Worm (Caenorhabditis elegans) whole organism, young adult: Measurements from ENCODE around the gene F25G6.1.
"Not testable (repeated sequence)": the region's sequence is repeated elsewhere in the genome, so short reads cannot be mapped to it uniquely, and the experiment has no call there.

Experiments used
- F10E7.11 ChIP-seq: sonication (generic microtip); optimal IDR thresholded peaks from 2 replicates; lab custom pipeline; 2017; ENCODE audit warnings: mild to moderate bottlenecking, missing genetic modification characterization, moderate library complexity, missing compliant biosample characterization
- F33H1.4 ChIP-seq: fragments of 200-800 bp; sonication (Bioruptor generic); IDR thresholded peaks from 2 replicates; pipeline ENCODE4 v1.3.6; 2022; ENCODE audit warnings: missing genetic modification reagents, missing genetic modification characterization, missing compliant biosample characterization
- F39B2.1 ChIP-seq: fragments of 200-800 bp; sonication (Bioruptor generic); IDR thresholded peaks from 2 replicates; pipeline ENCODE4 v1.3.6; 2022; ENCODE audit warnings: missing genetic modification reagents, missing genetic modification characterization, missing compliant biosample characterization
- Y53G8AR.9 ChIP-seq: fragments of 200-800 bp; sonication (Bioruptor generic); conservative IDR thresholded peaks from 2 replicates; pipeline ENCODE4 v1.3.6; 2022; ENCODE audit warnings: missing genetic modification reagents, missing genetic modification characterization, missing compliant biosample characterization
- ama-1 ChIP-seq, 3 experiments: fragments of 150-350 bp in 1 of 3; sonication (generic microtip) in 2 of 3; optimal IDR thresholded peaks; 2 replicates each; lab custom pipeline; 2014 to 2018; ENCODE audit warnings: missing biosample characterization in 2 of 3, missing genetic modification characterization in 2 of 3, missing genetic modification reagents in 2 of 3
- atf-7 ChIP-seq: sonication (generic microtip); optimal IDR thresholded peaks from 2 replicates; lab custom pipeline; 2017; ENCODE audit warnings: mild to moderate bottlenecking, missing genetic modification characterization, missing compliant biosample characterization
- cebp-1 ChIP-seq, 2 experiments: fragments of 200-800 bp in 1 of 2; sonication (Bioruptor generic) in 1 of 2; sonication (generic microtip) in 1 of 2; IDR thresholded peaks in 1 of 2; optimal IDR thresholded peaks in 1 of 2; 2 replicates each; pipeline versions ENCODE4 v1.3.6 to Lab custom; 2017 to 2022; ENCODE audit warnings: missing compliant biosample characterization in 2 of 2, missing genetic modification characterization in 2 of 2, mild to moderate bottlenecking in 1 of 2, missing genetic modification reagents in 1 of 2, moderate library complexity in 1 of 2
- cebp-2 ChIP-seq: fragments of 200-800 bp; sonication (Bioruptor generic); IDR thresholded peaks from 2 replicates; pipeline ENCODE4 v1.3.6; 2022; ENCODE audit warnings: missing genetic modification characterization, missing compliant biosample characterization
- ceh-40 ChIP-seq: fragments of 200-800 bp; sonication (Bioruptor generic); IDR thresholded peaks from 2 replicates; pipeline ENCODE4 v1.3.6; 2022; ENCODE audit warnings: missing genetic modification characterization, missing compliant biosample characterization
- chd-7 ChIP-seq: sonication (generic microtip); optimal IDR thresholded peaks from 2 replicates; lab custom pipeline; 2016; ENCODE audit warnings: mild to moderate bottlenecking, missing genetic modification characterization, moderate library complexity, missing compliant biosample characterization
- efl-1 ChIP-seq: fragments of 150-350 bp; optimal IDR thresholded peaks from 2 replicates; lab custom pipeline; 2014; ENCODE audit warnings: missing biosample characterization, missing genetic modification reagents, missing genetic modification characterization
- hlh-26 ChIP-seq: fragments of 200-800 bp; sonication (Bioruptor generic); conservative IDR thresholded peaks from 2 replicates; pipeline ENCODE4 v1.3.6; 2022; ENCODE audit warnings: missing genetic modification reagents, missing genetic modification characterization, missing compliant biosample characterization
- lag-1 ChIP-seq: fragments of 200-800 bp; sonication (Bioruptor generic); IDR thresholded peaks from 2 replicates; pipeline ENCODE4 v1.3.6; 2022; ENCODE audit warnings: missing genetic modification reagents, missing genetic modification characterization, missing compliant biosample characterization
- let-526 ChIP-seq: fragments of 200-800 bp; sonication (Bioruptor generic); IDR thresholded peaks from 2 replicates; pipeline ENCODE4 v1.3.6; 2022; ENCODE audit warnings: missing genetic modification reagents, missing genetic modification characterization, missing compliant biosample characterization
- lin-54 ChIP-seq: fragments of 200-800 bp; sonication (Bioruptor generic); optimal IDR thresholded peaks from 2 replicates; lab custom pipeline; 2018; ENCODE audit warnings: mild to moderate bottlenecking, missing genetic modification characterization, missing compliant biosample characterization
- madf-6 ChIP-seq: fragments of 200-800 bp; sonication (Bioruptor generic); IDR thresholded peaks from 2 replicates; pipeline ENCODE4 v1.3.6; 2022; ENCODE audit warnings: missing genetic modification reagents, missing genetic modification characterization, missing compliant biosample characterization
- mel-28 ChIP-seq: sonication (generic microtip); optimal IDR thresholded peaks from 2 replicates; lab custom pipeline; 2016; ENCODE audit warnings: borderline replicate concordance, mild to moderate bottlenecking, missing genetic modification characterization, missing compliant biosample characterization
- nfya-2 ChIP-seq: fragments of 200-800 bp; sonication (Bioruptor generic); IDR thresholded peaks from 2 replicates; pipeline ENCODE4 v1.3.6; 2022; ENCODE audit warnings: missing genetic modification reagents, missing genetic modification characterization, missing compliant biosample characterization
- nhr-27 ChIP-seq: fragments of 200-800 bp; sonication (Bioruptor generic); optimal IDR thresholded peaks from 2 replicates; lab custom pipeline; 2018; ENCODE audit warnings: mild to moderate bottlenecking, missing genetic modification characterization, moderate library complexity, missing compliant biosample characterization
- pha-4 ChIP-seq: fragments of 150-350 bp; sonication (generic microtip); optimal IDR thresholded peaks from 2 replicates; lab custom pipeline; 2014; ENCODE audit warnings: missing biosample characterization, missing genetic modification reagents, missing genetic modification characterization
- rcor-1 ChIP-seq: fragments of 200-800 bp; sonication (Bioruptor generic); IDR thresholded peaks from 2 replicates; pipeline ENCODE4 v1.3.6; 2022; ENCODE audit warnings: missing genetic modification reagents, missing genetic modification characterization, missing compliant biosample characterization
- repo-1 ChIP-seq: sonication (generic microtip); optimal IDR thresholded peaks from 2 replicates; lab custom pipeline; 2017; ENCODE audit warnings: mild to moderate bottlenecking, missing genetic modification characterization, missing compliant biosample characterization
- rpc-1 ChIP-seq, 2 experiments: fragments of 150-350 bp in 1 of 2; sonication (generic microtip) in 1 of 2; optimal IDR thresholded peaks; 2 replicates each; lab custom pipeline; 2014 to 2018; ENCODE audit warnings: missing biosample characterization in 1 of 2, missing genetic modification characterization in 1 of 2, missing genetic modification reagents in 1 of 2, missing genotype in 1 of 2
- snpc-4 ChIP-seq, 5 experiments: fragments of 150-350 bp in 1 of 5; sonication (generic microtip) in 4 of 5; optimal IDR thresholded peaks; 2 replicates each; lab custom pipeline; 2014 to 2018; ENCODE audit warnings: missing genetic modification characterization in 5 of 5, missing biosample characterization in 3 of 5, antibody characterized with exemption in 2 of 5, mild to moderate bottlenecking in 2 of 5, missing compliant biosample characterization in 2 of 5, missing genotype in 2 of 5, moderate library complexity in 2 of 5, missing genetic modification reagents in 1 of 5
- tbx-9 ChIP-seq: sonication (generic microtip); optimal IDR thresholded peaks from 2 replicates; lab custom pipeline; 2016; ENCODE audit warnings: borderline replicate concordance, missing genetic modification characterization, inconsistent platforms, missing compliant biosample characterization
- unc-130 ChIP-seq: sonication (generic microtip); optimal IDR thresholded peaks from 2 replicates; lab custom pipeline; 2016; ENCODE audit warnings: missing genetic modification reagents, missing genetic modification characterization, missing compliant biosample characterization
- ztf-22 ChIP-seq: fragments of 200-800 bp; sonication (Bioruptor generic); optimal IDR thresholded peaks from 2 replicates; lab custom pipeline; 2018; ENCODE audit warnings: mild to moderate bottlenecking, missing genetic modification characterization, moderate library complexity, missing compliant biosample characterization
- ztf-26 ChIP-seq: sonication (generic microtip); optimal IDR thresholded peaks from 2 replicates; lab custom pipeline; 2017; ENCODE audit warnings: missing genetic modification characterization, missing compliant biosample characterization

F25G6.1 gene

ce11 chrV:8574762-8575161 is at the start of gene F25G6.1:
Gene F25G6.1, plus strand, starts transcription at chrV:8575062.
- TF ChIP-seq hlh-26 (GFP tag; lab: Robert Waterston, UW); mel-28 (tag; lab: Kevin White, UChicago); unc-130: not testable (repeated sequence)

- no peak for TF ChIP-seq Y53G8AR.9 (GFP tag; lab: Robert Waterston, UW)
- TF ChIP-seq F10E7.11 (tag; lab: Kevin White, UChicago): no peak
Measured at ce11 chrV:8525774-8526173, 49.1 kb upstream of the F25G6.1 start, which contains the start of gene otpl-6. Gene otpl-6, plus strand, starts transcription at chrV:8526074.

- TF ChIP-seq F39B2.1 (no peak), tbx-9 (tag; lab: Kevin White, UChicago) (no peak), repo-1 (tag; lab: Kevin White, UChicago) (no peak), ztf-26 (tag; lab: Kevin White, UChicago) (no peak), atf-7 (tag; lab: Kevin White, UChicago) (no peak), rcor-1 (no peak), unc-130 (no peak), ceh-40 (GFP tag; lab: Robert Waterston, UW) (no peak), nhr-27 (no peak)
Measured at ce11 chrV:8529219-8529618, 45.6 kb upstream of the F25G6.1 start, which contains the start of gene otpl-5. Gene otpl-5, plus strand, starts transcription at chrV:8529519.

- peak; percentile 5; the same call in 1 of the 2 replicates for TF ChIP-seq madf-6 (GFP tag; lab: Robert Waterston, UW)
- TF ChIP-seq, all 124 proteins: peak for 1; not testable (repeated sequence) for 123
Measured at ce11 chrV:8533067-8533466, 41.8 kb upstream of the F25G6.1 start, which contains the start of the genes his-8 and his-7. Gene his-8, minus strand, starts transcription at chrV:8533086. Gene his-7, plus strand, starts transcription at chrV:8533379.

ce11 chrV:8533916-8534315 is 40.9 kb upstream of the F25G6.1 start:
- no peak for TF ChIP-seq nfya-2 (GFP tag; lab: Robert Waterston, UW)
- TF ChIP-seq let-526 (GFP tag; lab: Robert Waterston, UW): no peak
- no peak for TF ChIP-seq lin-54 (GFP tag; lab: Kevin White, UChicago)
- no peak for TF ChIP-seq lag-1 (GFP tag; lab: Robert Waterston, UW)
- no peak for TF ChIP-seq cebp-2 (GFP tag; lab: Robert Waterston, UW)
- no peak for TF ChIP-seq ama-1 (optimal IDR thresholded peaks at IDR 0.05; lab: Kevin White, UChicago)
- TF ChIP-seq ama-1 (GFP tag; optimal IDR thresholded peaks at IDR 0.05; lab: Kevin White, UChicago): no peak
- TF ChIP-seq cebp-1 (GFP tag; IDR thresholded peaks at IDR 0.05; lab: Robert Waterston, UW): no peak
- TF ChIP-seq cebp-1 (tag; optimal IDR thresholded peaks at IDR 0.05; lab: Kevin White, UChicago): no peak
- TF ChIP-seq rpc-1 (optimal IDR thresholded peaks at IDR 0.05; lab: Kevin White, UChicago): no peak
- TF ChIP-seq rpc-1 (tag; optimal IDR thresholded peaks at IDR 0.05; lab: Kevin White, UChicago): no peak
- no peak for TF ChIP-seq F33H1.4 (GFP tag; lab: Robert Waterston, UW)
- no peak for TF ChIP-seq efl-1
- no peak for TF ChIP-seq chd-7 (tag; lab: Kevin White, UChicago)
- TF ChIP-seq snpc-4 (GFP tag; optimal IDR thresholded peaks at IDR 0.05; lab: Kevin White, UChicago): no peak
- TF ChIP-seq snpc-4 (tag; optimal IDR thresholded peaks at IDR 0.05; lab: Kevin White, UChicago): no peak
- TF ChIP-seq repo-1 (tag; lab: Kevin White, UChicago): no peak
- TF ChIP-seq ztf-22 (GFP tag; lab: Kevin White, UChicago): no peak
- TF ChIP-seq nhr-27: no peak
- no peak for TF ChIP-seq pha-4 (tag; lab: Kevin White, UChicago)
- TF ChIP-seq, all 124 proteins: peak for 0
